Worm (Caenorhabditis elegans): ENCODE measurements around the gene F52E1.9.

DNA sequence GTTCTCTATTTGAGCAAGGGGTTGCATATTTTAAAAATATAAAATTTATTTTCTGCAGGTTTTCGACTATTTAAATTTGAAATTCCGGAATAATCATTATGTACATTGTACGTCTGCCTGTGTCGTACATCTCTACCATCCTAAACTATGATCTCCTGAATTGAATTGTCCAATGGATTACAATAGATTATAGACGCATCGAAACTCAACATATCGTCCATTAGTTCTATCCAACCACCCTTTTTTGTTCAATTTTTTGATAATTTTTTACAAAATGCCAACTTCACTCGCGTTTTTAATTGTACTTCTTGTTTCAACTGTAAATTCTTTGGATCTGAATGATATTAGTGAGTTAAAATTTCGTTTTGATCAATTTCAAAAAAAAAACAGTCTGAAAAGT is 7.9 kb upstream of the F52E1.9 start, which contains the start of gene F52E1.2:
- no peak for TF ChIP-seq nhr-23 (tag; optimal IDR thresholded peaks at IDR 0.05)
- no peak for TF ChIP-seq lsy-12 (tag; optimal IDR thresholded peaks at IDR 0.05)
- no peak for TF ChIP-seq ZK546.5 (tag; optimal IDR thresholded peaks at IDR 0.05)
- TF ChIP-seq nhr-76 (tag; optimal IDR thresholded peaks at IDR 0.05) = no peak
- no peak for TF ChIP-seq elt-2 (tag; optimal IDR thresholded peaks at IDR 0.05)
- no peak for TF ChIP-seq unc-39 (tag; optimal IDR thresholded peaks at IDR 0.05)

All from whole organism, L3 larva.